Worm (Caenorhabditis elegans) whole organism, L3 larva: Measurements from ENCODE around the gene F22E5.7.

Experiments used
- ceh-28 ChIP-seq: fragments of 150-350 bp; optimal IDR thresholded peaks from 2 replicates; lab custom pipeline; 2014; ENCODE audit warnings: missing biosample characterization, missing genetic modification reagents, missing genetic modification characterization
- ceh-9 ChIP-seq: sonication (generic microtip); optimal IDR thresholded peaks from 2 replicates; lab custom pipeline; 2018; ENCODE audit warnings: missing biosample characterization, missing genetic modification characterization
- egl-5 ChIP-seq: fragments of 150-350 bp; optimal IDR thresholded peaks from 2 replicates; lab custom pipeline; 2017; ENCODE audit warnings: missing biosample characterization, missing genetic modification reagents, missing genetic modification characterization, inconsistent platforms
- fos-1 ChIP-seq: fragments of 150-350 bp; optimal IDR thresholded peaks from 2 replicates; lab custom pipeline; 2014; ENCODE audit warnings: missing biosample characterization, missing genetic modification characterization
- nhr-12 ChIP-seq: fragments of 150-350 bp; optimal IDR thresholded peaks from 2 replicates; lab custom pipeline; 2014; ENCODE audit warnings: missing biosample characterization, missing genetic modification characterization
- nhr-23 ChIP-seq: fragments of 150-350 bp; optimal IDR thresholded peaks from 2 replicates; lab custom pipeline; 2014; ENCODE audit warnings: missing biosample characterization, missing genetic modification reagents, missing genetic modification characterization
- nhr-67 ChIP-seq: fragments of 150-350 bp; optimal IDR thresholded peaks from 2 replicates; lab custom pipeline; 2014; ENCODE audit warnings: missing biosample characterization, missing genetic modification characterization
- unc-62 ChIP-seq: fragments of 150-350 bp; sonication (generic microtip); optimal IDR thresholded peaks from 4 replicates; lab custom pipeline; 2014; ENCODE audit warnings: missing biosample characterization, missing genetic modification reagents, missing genetic modification characterization

- TF ChIP-seq ceh-28 (tag; lab: Kevin White, UChicago) = no peak
- no peak for TF ChIP-seq nhr-12 (tag; lab: Kevin White, UChicago)
- TF ChIP-seq fos-1 (tag; lab: Kevin White, UChicago) = no peak
- TF ChIP-seq nhr-23 (tag; lab: Kevin White, UChicago) = no peak
- no peak for TF ChIP-seq ceh-9 (tag; lab: Kevin White, UChicago)
- TF ChIP-seq egl-5 (tag; lab: Kevin White, UChicago) = no peak
- TF ChIP-seq nhr-67 (tag; lab: Kevin White, UChicago) = no peak
- TF ChIP-seq unc-62 (GFP tag; lab: Kevin White, UChicago) = no peak
These were observed 50.6 kb downstream of the F22E5.7 start, which contains the start of gene set-11 for ce11 chrII:2692476-2692875.
